Fruit fly (Drosophila melanogaster) ovary, adult (tissue): ENCODE results near the gene Ack.

ENCODE experiments used
- CG17801 ChIP-seq: fragments of 200-800 bp; optimal IDR thresholded peaks from 2 replicates; lab custom pipeline; 2019; ENCODE audit warnings: missing biosample characterization, mild to moderate bottlenecking, missing genetic modification characterization, moderate library complexity; ENCODE audit not compliant: partially characterized antibody

Gene Ack

DNA sequence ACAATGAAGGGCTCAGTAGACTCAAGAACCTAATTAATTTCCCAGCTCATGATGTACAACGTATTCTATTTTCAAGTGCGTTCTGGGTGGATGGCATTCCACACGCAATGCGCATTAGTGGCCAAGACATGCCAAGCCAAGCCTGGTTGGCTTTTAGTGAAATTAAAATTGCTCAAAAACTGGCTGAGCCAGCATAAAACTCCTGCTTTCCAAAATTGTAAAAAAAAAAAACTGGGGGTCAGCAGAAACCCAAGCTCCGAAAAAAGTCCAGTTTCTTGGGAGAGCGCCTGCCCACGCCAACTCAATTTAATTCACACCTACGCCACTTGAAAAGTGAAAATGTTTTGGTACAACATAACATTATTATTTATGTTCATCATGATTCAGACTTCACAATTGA, 10.4 kb downstream of the Ack start:
- TF ChIP-seq CG17801 (GFP tag; lab: Kevin White, UChicago): no peak

DNA sequence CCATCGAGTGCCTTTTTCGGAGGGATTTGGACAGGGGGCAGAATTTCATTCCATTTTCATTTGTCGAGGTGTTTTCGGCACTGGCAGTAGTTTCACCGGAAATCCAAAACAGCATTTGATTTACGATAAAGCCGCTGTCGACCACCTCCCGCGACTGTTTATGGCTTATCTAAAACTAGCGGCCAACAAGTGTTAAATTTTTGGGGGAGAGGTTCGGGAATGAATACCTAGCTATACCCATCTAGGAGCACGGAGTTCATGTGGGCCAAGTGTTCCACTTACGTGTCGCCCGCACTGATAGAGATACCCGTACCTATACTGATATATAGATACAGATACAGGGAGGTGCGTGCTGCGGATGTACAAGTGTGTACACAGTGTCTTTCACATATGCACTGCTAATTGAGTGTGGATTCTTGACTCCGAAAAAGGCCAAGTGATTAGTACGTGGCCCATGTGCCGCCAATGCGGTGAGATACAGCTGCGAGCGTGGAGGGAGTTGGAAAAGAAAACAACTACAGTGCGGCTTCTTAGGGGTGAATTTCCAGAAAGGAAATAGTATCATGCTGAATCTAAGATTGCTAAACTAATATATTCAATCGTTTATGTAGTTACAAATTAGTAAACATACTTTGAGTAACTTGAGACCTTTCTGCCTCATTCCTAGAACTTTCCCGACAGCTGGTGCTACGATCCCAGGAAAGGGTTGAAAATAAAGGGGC, 11.8 kb downstream of the Ack start:
- TF ChIP-seq CG17801 (GFP tag; lab: Kevin White, UChicago): no peak

DNA sequence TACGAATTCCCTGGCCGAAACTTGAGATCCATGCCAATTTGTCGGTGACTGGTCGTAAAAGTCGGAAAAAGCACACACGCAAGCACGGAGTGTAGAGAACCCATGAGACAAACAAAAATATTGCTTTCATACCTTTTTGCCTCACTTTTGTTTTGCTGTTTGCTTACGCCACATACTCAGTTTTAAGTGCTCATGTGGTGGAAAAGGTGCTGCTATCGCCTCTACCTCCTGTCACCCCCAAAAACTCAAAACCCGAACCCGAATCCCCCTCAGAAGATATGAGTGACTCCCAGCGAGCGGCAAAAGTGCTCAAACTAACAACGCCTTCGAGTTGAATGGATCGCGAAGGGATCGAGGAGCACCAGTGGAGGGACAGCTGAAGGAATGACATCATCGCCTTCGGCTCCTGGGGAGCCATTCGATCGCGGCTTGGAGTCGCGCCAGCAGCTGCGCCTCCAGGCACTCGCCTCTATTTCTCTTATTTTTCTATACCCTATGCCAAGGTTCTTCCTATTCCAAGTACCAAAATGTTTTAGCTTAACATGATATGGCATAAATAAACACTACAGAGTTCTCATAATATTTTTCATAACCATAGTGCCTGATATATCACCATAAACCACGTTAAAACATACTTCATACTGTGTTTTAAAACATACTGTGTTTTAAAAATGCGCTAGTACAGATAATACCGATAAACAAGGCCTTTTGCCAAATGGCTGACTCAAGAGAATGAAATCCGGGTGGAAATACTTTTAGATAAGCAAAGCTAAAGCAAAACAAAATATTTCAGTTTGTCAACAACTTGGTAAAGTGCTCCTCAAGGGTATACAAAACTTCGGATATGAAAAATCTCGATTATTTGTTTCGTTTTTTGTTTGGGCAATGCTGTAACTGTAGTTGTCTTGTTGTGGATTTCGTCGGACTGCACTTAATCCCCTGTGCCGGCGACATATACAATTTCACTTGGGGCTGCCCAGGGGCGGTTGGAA, 12.7 kb downstream of the Ack start:
- TF ChIP-seq CG17801 (GFP tag; lab: Kevin White, UChicago): no peak

DNA sequence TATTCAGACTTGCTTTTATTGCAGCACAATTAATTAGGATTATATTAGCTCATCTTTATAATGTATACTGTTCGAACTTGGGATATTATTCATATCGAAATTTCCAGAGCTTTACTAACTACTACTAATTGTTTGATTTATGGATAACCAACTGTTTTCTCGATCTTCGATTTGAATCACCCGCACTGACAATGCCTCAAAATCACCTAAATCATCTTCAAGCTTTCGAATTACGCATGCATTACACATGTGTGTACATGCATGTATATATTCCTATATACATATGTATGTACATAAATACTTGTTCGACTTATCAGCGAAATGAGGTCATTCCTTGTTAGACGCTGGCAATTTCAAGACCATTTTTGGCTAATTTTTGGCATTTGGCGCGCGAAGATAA, 13.6 kb downstream of the Ack start:
- no peak for TF ChIP-seq CG17801 (GFP tag; lab: Kevin White, UChicago)

DNA sequence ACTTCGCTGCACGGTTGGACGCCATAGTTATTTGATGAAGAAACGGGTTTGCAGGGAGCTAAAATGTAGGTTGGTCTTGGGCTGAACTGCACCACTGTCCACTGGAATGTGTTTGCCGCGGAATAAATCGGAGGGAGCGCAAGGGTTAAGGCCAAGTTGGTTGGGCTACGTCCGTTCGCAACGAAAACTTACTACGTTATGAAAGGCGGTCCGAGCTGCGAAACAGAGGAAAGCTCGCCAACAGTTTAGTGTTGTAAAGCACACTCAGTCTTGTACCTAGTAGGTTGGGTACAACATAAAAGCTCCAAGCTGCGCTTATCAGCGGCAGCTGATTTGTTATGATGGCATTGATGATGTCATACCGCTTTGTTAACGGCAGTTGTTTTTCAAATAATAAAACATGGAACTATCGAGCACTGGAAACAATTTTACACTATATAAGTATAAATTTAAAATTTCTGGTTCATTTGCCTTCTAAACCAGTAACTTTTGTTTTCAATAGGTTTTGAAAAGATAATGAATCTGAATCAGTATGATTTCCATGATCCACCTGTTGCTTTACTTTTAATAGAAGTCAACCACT, 14.3 kb downstream of the Ack start, which contains the start of gene Chd64:
Chd64 (minus strand) TSS at position 204 of the 583 bp plus-strand sequence.
- TF ChIP-seq CG17801 (GFP tag; lab: Kevin White, UChicago): peak; percentile 82

DNA sequence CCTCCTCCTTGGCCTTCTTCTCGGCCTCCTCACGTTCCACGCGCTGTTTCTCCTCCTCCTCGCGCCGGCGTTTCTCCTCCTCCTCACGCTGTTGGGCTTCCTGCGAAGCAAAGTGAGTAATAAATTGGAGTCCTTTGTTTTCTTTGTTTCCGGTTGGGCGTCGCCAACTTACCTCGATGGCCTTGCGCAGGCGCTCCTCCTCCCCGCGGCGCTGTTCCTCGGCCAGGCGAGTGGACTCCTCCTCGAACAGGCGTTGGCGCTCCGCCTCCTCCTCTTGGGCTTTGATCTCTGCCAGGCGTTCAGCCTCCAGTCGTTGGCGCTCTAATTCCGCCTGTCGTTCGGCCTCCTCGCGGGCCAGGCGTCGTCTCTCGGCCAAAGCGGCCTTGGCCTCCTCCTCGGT, 17.7 kb downstream of the Ack start:
- no peak for TF ChIP-seq CG17801 (GFP tag; lab: Kevin White, UChicago)

DNA sequence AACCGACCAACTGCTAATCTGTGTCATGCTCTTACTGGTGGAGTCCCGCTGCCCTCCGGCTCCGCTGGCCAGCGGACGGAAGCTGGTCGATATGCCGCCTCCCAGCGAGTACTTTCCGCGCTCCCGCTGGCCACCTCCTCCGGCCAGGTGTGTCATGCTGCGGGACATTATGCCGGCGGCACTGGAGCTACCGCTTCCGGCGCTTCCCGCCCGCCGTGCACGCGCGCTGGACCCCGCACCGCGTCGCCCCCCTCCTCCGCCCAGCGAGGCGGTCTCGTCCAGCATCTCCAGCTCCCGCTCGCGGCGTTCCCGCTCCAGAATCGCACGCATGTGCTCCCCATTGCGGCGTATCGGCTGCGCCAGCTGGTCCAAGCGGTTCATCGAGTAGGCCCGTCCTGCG, 20.6 kb downstream of the Ack start:
- no peak for TF ChIP-seq CG17801 (GFP tag; lab: Kevin White, UChicago)

DNA sequence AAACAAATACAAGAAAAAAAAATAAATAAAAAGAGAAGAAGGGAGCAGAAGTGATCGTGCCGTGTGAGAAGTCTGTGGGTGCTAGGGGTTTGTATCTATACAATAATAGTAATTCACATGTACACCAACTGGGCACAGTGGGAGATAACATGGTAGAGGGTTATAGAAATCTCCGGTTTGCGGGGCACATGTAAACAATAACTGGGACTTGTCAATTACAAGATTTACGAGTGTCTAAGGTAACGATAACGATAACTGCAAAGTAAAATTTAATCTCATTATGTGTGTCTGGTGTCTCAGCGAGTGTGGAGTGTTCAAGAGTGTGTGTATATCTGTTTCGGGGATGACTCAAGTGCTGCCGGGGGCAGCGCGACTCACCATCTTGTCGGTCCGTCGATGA, 22.8 kb downstream of the Ack start:
- no peak for TF ChIP-seq CG17801 (GFP tag; lab: Kevin White, UChicago)

DNA sequence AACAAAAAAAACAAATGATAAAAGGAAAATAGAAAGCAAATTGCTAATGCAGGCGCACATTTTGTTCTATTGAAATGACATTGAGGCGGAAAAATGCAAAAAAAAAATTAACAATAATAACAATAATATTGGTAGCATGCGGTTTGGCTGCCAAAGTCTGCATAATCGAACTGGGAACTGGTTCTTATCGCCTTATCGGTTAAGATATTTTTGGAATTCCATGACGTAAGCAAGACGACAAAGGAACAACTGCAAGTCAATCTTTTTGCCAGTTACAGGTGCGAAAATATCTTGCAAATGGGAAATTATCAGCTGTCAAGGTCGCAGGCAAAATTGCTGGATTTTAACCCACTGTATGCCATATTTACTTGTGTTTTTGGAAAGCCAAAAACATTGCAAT, 24.6 kb downstream of the Ack start:
- TF ChIP-seq CG17801 (GFP tag; lab: Kevin White, UChicago): no peak

DNA sequence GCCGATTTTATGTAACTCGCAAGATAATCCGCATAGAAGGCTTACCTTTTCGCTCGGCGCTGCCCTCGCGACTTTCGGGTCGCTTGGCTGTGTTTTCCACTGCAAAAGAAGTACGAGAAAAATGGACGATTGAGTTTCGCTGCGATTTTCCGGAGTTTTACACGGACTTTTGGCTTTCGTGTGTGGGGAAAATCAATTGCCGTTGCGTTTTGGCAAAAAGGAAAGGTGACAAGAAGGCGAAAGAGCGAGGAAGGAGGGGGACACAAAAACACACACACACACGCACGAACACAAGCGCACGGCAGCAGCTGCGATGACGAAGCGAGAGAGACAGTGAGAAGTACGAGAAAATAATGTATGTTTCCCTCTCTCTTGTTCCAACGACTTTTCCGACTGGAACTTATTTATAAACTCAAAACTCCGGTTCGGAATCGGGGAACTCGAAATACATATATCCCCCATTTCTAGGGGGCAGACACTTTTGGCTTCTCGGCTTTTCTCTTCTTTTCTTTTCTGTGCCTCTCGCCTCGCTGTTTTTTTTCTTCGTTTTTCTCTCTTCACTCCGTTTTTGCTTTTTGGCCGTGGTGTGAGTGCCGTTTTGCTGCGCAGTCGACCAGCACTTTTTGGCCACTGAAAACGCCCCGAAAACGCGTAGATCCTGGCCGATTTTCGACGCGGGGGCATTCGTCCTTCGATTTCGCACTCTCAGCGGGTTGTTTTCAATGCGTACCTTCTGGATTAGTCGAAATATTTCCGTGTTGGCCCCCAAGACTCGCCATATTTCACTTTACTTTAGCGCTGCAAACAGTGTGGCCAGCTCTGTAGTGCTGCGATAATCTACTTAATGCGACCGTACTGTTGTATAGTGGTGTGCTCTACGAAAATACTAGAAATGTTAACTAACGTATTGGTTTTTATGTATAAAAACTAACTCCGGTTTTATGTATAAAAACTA, 26.0 kb downstream of the Ack start, which contains the start of gene ens:
ens (minus strand) TSS at position 827 of the 955 bp plus-strand sequence.
- TF ChIP-seq CG17801 (GFP tag; lab: Kevin White, UChicago): peak; percentile 35

DNA sequence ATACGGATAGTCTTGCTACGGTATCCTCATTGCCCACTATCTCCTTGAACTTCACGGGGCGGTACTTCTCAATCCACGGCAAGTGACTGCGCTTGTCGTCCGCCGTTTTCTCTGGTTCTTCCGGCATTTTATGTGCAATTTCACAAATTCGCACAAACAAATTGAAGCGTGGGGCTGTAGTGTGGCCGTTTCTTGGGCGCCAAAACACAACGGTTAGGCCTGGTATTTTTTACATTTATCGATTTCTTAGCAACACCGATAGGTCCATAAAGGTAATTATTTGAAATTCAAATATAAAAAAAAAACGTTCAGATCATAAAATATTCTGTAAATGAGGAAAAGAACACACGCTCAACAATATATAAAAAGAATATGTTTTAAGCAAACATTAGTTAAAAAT, 27.9 kb downstream of the Ack start, which contains the start of gene RfC4:
RfC4 (minus strand) TSS at position 182 of the 400 bp plus-strand sequence.
- TF ChIP-seq CG17801 (GFP tag; lab: Kevin White, UChicago): no peak

DNA sequence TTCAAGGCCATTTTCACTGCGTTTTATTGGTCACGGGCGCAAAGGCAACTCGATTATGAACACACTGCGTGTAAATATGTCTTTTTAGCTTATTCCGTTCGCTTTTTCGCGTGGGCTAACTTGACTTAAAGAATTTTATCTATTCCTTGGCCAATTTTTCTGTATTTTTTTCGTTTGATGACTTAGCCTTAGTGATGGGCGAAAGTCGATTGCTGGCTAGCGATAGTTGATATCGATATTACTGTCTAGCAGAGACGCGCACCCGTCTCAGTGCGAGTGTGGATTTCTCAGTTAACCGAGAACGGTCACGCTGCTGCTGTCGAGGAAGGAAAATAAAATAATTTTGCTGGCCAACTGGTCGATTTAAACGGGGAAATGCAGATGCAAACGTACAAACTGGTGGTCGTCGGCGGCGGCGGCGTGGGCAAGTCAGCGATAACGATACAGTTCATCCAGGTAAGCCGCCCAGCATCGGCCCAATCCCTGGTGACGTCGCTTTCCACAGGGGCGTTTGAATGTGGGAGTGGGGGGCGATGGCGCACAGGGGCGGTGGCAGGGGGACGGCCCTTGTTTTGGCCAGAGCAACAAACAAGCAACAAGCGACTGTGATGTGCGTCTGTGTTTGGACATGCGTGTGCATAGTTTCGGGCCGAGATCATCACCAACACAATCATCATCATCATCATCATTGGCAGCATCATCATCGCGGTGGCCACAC, 31.0 kb downstream of the Ack start, which contains the start of the genes Rop and Ras64B:
Rop (minus strand) TSS at position 193 of the 718 bp plus-strand sequence.
Ras64B (plus strand) TSS at position 273 of the 718 bp plus-strand sequence.
- peak; percentile 64 for TF ChIP-seq CG17801 (GFP tag; lab: Kevin White, UChicago)

DNA sequence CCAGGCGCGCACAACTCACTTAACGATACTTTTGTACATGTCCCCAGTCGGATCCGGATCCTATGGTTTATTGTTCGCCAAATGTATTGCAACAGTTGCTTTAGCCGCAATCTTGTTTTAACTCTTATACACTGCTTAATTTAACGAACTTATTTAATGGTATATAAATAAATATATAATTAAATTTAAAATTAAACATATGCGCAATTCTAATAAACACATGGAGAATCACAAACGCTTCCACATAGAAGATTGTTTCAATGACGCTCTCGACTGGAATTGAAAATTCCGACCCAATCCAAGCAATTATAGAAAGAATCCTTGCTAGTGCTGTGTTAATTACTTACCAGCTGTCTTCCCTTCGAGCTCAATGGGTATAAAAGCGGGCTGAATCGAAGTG, 33.2 kb downstream of the Ack start, which contains the start of gene Akh:
Akh (plus strand) TSS at position 301 of the 400 bp plus-strand sequence.
- no peak for TF ChIP-seq CG17801 (GFP tag; lab: Kevin White, UChicago)
